Worm (Caenorhabditis elegans) whole organism, L4 larva: ENCODE results near the gene F02E11.3.

ENCODE experiments used
- F44E2.7 ChIP-seq: fragments of 200-800 bp; sonication (Bioruptor generic); IDR thresholded peaks from 2 replicates; pipeline ENCODE4 v2.1.2; 2022; ENCODE audit warnings: missing genetic modification characterization, missing compliant biosample characterization
- T26A8.4 ChIP-seq: fragments of 200-800 bp; sonication (Bioruptor generic); IDR thresholded peaks from 2 replicates; pipeline ENCODE4 v1.3.6; 2022; ENCODE audit warnings: missing genetic modification characterization, missing compliant biosample characterization
- daf-19 ChIP-seq: fragments of 200-800 bp; sonication (Bioruptor generic); conservative IDR thresholded peaks from 2 replicates; pipeline ENCODE4 v1.3.6; 2022; ENCODE audit warnings: missing genetic modification characterization, missing compliant biosample characterization
- madf-5 ChIP-seq, 2 experiments: fragments of 200-800 bp; sonication (Bioruptor generic); IDR thresholded peaks; 2 replicates each; pipeline ENCODE4 v1.3.6; 2022; ENCODE audit warnings: missing compliant biosample characterization in 2 of 2, missing genetic modification characterization in 2 of 2
- mxl-3 ChIP-seq: fragments of 200-800 bp; sonication (Bioruptor generic); optimal IDR thresholded peaks from 2 replicates; lab custom pipeline; 2018; ENCODE audit warnings: mild to moderate bottlenecking, missing genetic modification characterization, missing compliant biosample characterization
- nhr-10 ChIP-seq: fragments of 150-350 bp; optimal IDR thresholded peaks from 2 replicates; lab custom pipeline; 2014; ENCODE audit warnings: missing biosample characterization, missing genetic modification characterization
- pha-4 ChIP-seq, 2 experiments: fragments of 150-350 bp in 1 of 2; fragments of 200-800 bp in 1 of 2; sonication (Bioruptor generic) in 1 of 2; IDR thresholded peaks in 1 of 2; optimal IDR thresholded peaks in 1 of 2; 2 replicates each; pipeline versions ENCODE4 v1.3.6 to Lab custom; 2014 to 2022; ENCODE audit warnings: missing genetic modification characterization in 2 of 2, missing genetic modification reagents in 2 of 2, missing biosample characterization in 1 of 2, missing compliant biosample characterization in 1 of 2
- vab-7 ChIP-seq: fragments of 200-800 bp; sonication (Bioruptor generic); IDR thresholded peaks from 2 replicates; pipeline ENCODE4 v1.3.6; 2022; ENCODE audit warnings: missing genetic modification reagents, missing genetic modification characterization, missing compliant biosample characterization

ce11 chrII:3303582-3303981 lies 28.8 kb upstream of the F02E11.3 start:
- TF ChIP-seq F44E2.7 = no peak
- no peak for TF ChIP-seq vab-7
- TF ChIP-seq pha-4 (GFP tag; IDR thresholded peaks at IDR 0.05; lab: Robert Waterston, UW) = no peak
- no peak for TF ChIP-seq pha-4 (tag; optimal IDR thresholded peaks at IDR 0.05; lab: Kevin White, UChicago)
- TF ChIP-seq madf-5 (GFP tag; IDR thresholded peaks at IDR 0.05; lab: Robert Waterston, UW) = no peak
- no peak for TF ChIP-seq T26A8.4
- no peak for TF ChIP-seq nhr-10 (tag; lab: Kevin White, UChicago)
- no peak for TF ChIP-seq mxl-3
- no peak for TF ChIP-seq daf-19 (GFP tag; lab: Robert Waterston, UW)
